In genomic region chr3R:30888550-30889259, dm6 we compare ENCODE assay signal across 1 fruit fly cellular context.
TF ChIP-seq lines count a peak whose summit lies in the region.

TSS of gene Sap-r (minus strand) at chr3R:30889062.

TF ChIP-seq in whole organism, embryonic, 481 proteins besides CTCF, POLR2A, EP300 and RAD21 (continued from another document):
- TF ChIP-seq CG8290 (GFP tag; optimal IDR thresholded peaks at IDR 0.05; lab: Kevin White, UChicago) (peak; percentile 44), CG8290 (tag; optimal IDR thresholded peaks at IDR 0.05; lab: Kevin White, UChicago) (peak in 1 of 2 experiments; percentile 84), CG34422 (GFP tag; IDR thresholded peaks at IDR 0.05; lab: Robert Waterston, UW) (0 out of 3 replicates have a peak, but pooled peaks have one; percentile 12), chm (GFP tag; IDR thresholded peaks at IDR 0.05; lab: Robert Waterston, UW) (peak; percentile 16; the same call in 1 of the 2 replicates), Sox100B (GFP tag; optimal IDR thresholded peaks at IDR 0.05; lab: Kevin White, UChicago) (no peak), CrebB (tag; optimal IDR thresholded peaks at IDR 0.05; lab: Kevin White, UChicago) (peak; percentile 41), Dp (GFP tag; optimal IDR thresholded peaks at IDR 0.05; lab: Kevin White, UChicago) (peak; percentile 54), CG15514 (GFP tag; optimal IDR thresholded peaks at IDR 0.05; lab: Kevin White, UChicago) (peak; percentile 70), CkIIα-i1 (GFP tag; IDR thresholded peaks at IDR 0.05; lab: Robert Waterston, UW) (no peak), H2.0 (GFP tag; IDR thresholded peaks at IDR 0.05; lab: Robert Waterston, UW) (no peak), nom (GFP tag; optimal IDR thresholded peaks at IDR 0.05; lab: Kevin White, UChicago) (peak; percentile 41), Mes4 (GFP tag; optimal IDR thresholded peaks at IDR 0.05; lab: Kevin White, UChicago) (no peak), CG12769 (tag; optimal IDR thresholded peaks at IDR 0.05; lab: Kevin White, UChicago) (peak; percentile 60), CG17186 (GFP tag; optimal IDR thresholded peaks at IDR 0.05; lab: Kevin White, UChicago) (no peak), CG2129 (GFP tag; IDR thresholded peaks at IDR 0.05; lab: Robert Waterston, UW; ENCODE audit: partially characterized antibody) (0 out of 2 replicates have a peak, but pooled peaks have one; percentile 28), hkb (optimal IDR thresholded peaks at IDR 0.05; lab: Kevin White, UChicago) (no peak), hkb (GFP tag; IDR thresholded peaks at IDR 0.05; lab: Robert Waterston, UW) (0 out of 2 replicates have a peak, but pooled peaks have one; percentile 22), CG4617 (GFP tag; optimal IDR thresholded peaks at IDR 0.05; lab: Kevin White, UChicago; ENCODE audit: borderline replicate concordance) (peak; percentile 82), CG10321 (GFP tag; IDR thresholded peaks at IDR 0.05; lab: Robert Waterston, UW) (no peak), Mad (GFP tag; optimal IDR thresholded peaks at IDR 0.05; lab: Kevin White, UChicago) (peak; percentile 31), CG14050 (GFP tag; IDR thresholded peaks at IDR 0.05; lab: Robert Waterston, UW) (no peak), fd3F (GFP tag; optimal IDR thresholded peaks at IDR 0.05; lab: Kevin White, UChicago) (no peak), CG3726 (GFP tag; IDR thresholded peaks at IDR 0.05; lab: Robert Waterston, UW) (no peak), GATAe (GFP tag; conservative IDR thresholded peaks at IDR 0.05; lab: Robert Waterston, UW) (no peak), hbn (GFP tag; IDR thresholded peaks at IDR 0.05; lab: Robert Waterston, UW; ENCODE audit: partially characterized antibody) (peak; percentile 72), Six4 (GFP tag; optimal IDR thresholded peaks at IDR 0.05; lab: Kevin White, UChicago) (no peak), hb (GFP tag; IDR thresholded peaks at IDR 0.05; lab: Robert Waterston, UW; ENCODE audit: partially characterized antibody) (peak; percentile 68; the same call in 2 of the 3 replicates), tap (tag; optimal IDR thresholded peaks at IDR 0.05; lab: Kevin White, UChicago) (peak; percentile 11), CG12659 (GFP tag; optimal IDR thresholded peaks at IDR 0.05; lab: Kevin White, UChicago) (peak; percentile 77), Lhr (GFP tag; optimal IDR thresholded peaks at IDR 0.05; lab: Kevin White, UChicago) (peak; percentile 98), run (tag; optimal IDR thresholded peaks at IDR 0.05; lab: Kevin White, UChicago) (peak; percentile 55), CG42726 (GFP tag; IDR thresholded peaks at IDR 0.05; lab: Robert Waterston, UW; ENCODE audit: partially characterized antibody) (peak; percentile 89), Hmr (GFP tag; optimal IDR thresholded peaks at IDR 0.05; lab: Kevin White, UChicago) (peak; percentile 81), trem (tag; optimal IDR thresholded peaks at IDR 0.05; lab: Kevin White, UChicago) (peak; percentile 71), ab (GFP tag; optimal IDR thresholded peaks at IDR 0.05; lab: Kevin White, UChicago) (no peak), CG17912 (GFP tag; optimal IDR thresholded peaks at IDR 0.05; lab: Kevin White, UChicago) (peak; percentile 58), CG7357 (GFP tag; IDR thresholded peaks at IDR 0.05; lab: Robert Waterston, UW) (no peak), knrl (GFP tag; IDR thresholded peaks at IDR 0.05; lab: Robert Waterston, UW; ENCODE audit: partially characterized antibody) (peak; percentile 89), CG13624 (GFP tag; optimal IDR thresholded peaks at IDR 0.05; lab: Kevin White, UChicago) (peak; percentile 36), fd102C (GFP tag; optimal IDR thresholded peaks at IDR 0.05; lab: Kevin White, UChicago) (no peak), psq (GFP tag; optimal IDR thresholded peaks at IDR 0.05; lab: Kevin White, UChicago) (peak; percentile 69), BEAF-32 (GFP tag; optimal IDR thresholded peaks at IDR 0.05; lab: Kevin White, UChicago) (peak; percentile 95), abd-A (tag; optimal IDR thresholded peaks at IDR 0.05; lab: Kevin White, UChicago) (peak; percentile 91), Bgb (GFP tag; IDR thresholded peaks at IDR 0.05; lab: Robert Waterston, UW; ENCODE audit: partially characterized antibody) (peak; percentile 89), ewg (GFP tag; optimal IDR thresholded peaks at IDR 0.05; lab: Kevin White, UChicago) (no peak), NC2β (GFP tag; optimal IDR thresholded peaks at IDR 0.05; lab: Kevin White, UChicago) (peak; percentile 45), CG1603 (tag; optimal IDR thresholded peaks at IDR 0.05; lab: Kevin White, UChicago) (peak; percentile 85), PHDP (tag; optimal IDR thresholded peaks at IDR 0.05; lab: Kevin White, UChicago) (no peak), HLH4C (GFP tag; IDR thresholded peaks at IDR 0.05; lab: Robert Waterston, UW; ENCODE audit: partially characterized antibody) (peak; percentile 58), CG9797 (GFP tag; optimal IDR thresholded peaks at IDR 0.05; lab: Kevin White, UChicago) (peak; percentile 97), Opbp (GFP tag; IDR thresholded peaks at IDR 0.05; lab: Robert Waterston, UW; ENCODE audit: partially characterized antibody) (peak; percentile 83), gfzf (GFP tag; optimal IDR thresholded peaks at IDR 0.05; lab: Kevin White, UChicago) (peak; percentile 99), Spps (tag; optimal IDR thresholded peaks at IDR 0.05; lab: Kevin White, UChicago) (peak; percentile 26), E2f2 (GFP tag; IDR thresholded peaks at IDR 0.05; lab: Robert Waterston, UW) (peak; percentile 38; the same call in 1 of the 2 replicates), gro (GFP tag; optimal IDR thresholded peaks at IDR 0.05; lab: Kevin White, UChicago) (peak; percentile 82), jing (GFP tag; optimal IDR thresholded peaks at IDR 0.05; lab: Kevin White, UChicago) (no peak), CG3847 (GFP tag; IDR thresholded peaks at IDR 0.05; lab: Robert Waterston, UW) (peak; percentile 61), CG17612 (GFP tag; IDR thresholded peaks at IDR 0.05; lab: Robert Waterston, UW) (no peak), Dll (GFP tag; IDR thresholded peaks at IDR 0.05; lab: Robert Waterston, UW; ENCODE audit: partially characterized antibody) (peak; percentile 70), CG7745 (tag; optimal IDR thresholded peaks at IDR 0.05; lab: Kevin White, UChicago) (no peak), ttk (GFP tag; IDR thresholded peaks at IDR 0.05; lab: Robert Waterston, UW) (no peak)
TF ChIP-seq in whole organism, embryonic: peak in this region for 134.
